Fruit fly (Drosophila melanogaster) whole organism, adult: ENCODE results near the gene CG18294.

ENCODE experiments used
- CG11617 ChIP-seq: fragments of 200-800 bp; sonication (Bioruptor generic); optimal IDR thresholded peaks from 2 replicates; lab custom pipeline; 2017; ENCODE audit warnings: mild to moderate bottlenecking, missing biosample characterization, missing genetic modification reagents, missing genetic modification characterization
- CG12768 ChIP-seq: fragments of 200-800 bp; sonication (Bioruptor generic); optimal IDR thresholded peaks from 2 replicates; lab custom pipeline; 2017; ENCODE audit warnings: missing biosample characterization, missing genetic modification characterization, mild to moderate bottlenecking, moderate library complexity, missing genetic modification reagents

dm6 chr3L:19497623-19498022, 22.2 kb upstream of the CG18294 start, which contains the start of gene CG9449:
- no peak for TF ChIP-seq CG12768 (GFP tag; lab: Kevin White, UChicago)
- no peak for TF ChIP-seq CG11617 (GFP tag; lab: Kevin White, UChicago)
